Fruit fly (Drosophila melanogaster) whole organism, wandering third instar larva: ENCODE results near the gene NP15.6.

ENCODE experiments used
- CG9705 ChIP-seq: fragments of 200-800 bp; sonication (Bioruptor generic); optimal IDR thresholded peaks from 2 replicates; lab custom pipeline; 2018; ENCODE audit warnings: missing biosample characterization, mild to moderate bottlenecking, missing genetic modification characterization
- CrebA ChIP-seq: fragments of 200-800 bp; sonication (Bioruptor generic); optimal IDR thresholded peaks from 2 replicates; lab custom pipeline; 2016; ENCODE audit warnings: missing biosample characterization, mild to moderate bottlenecking, missing genetic modification characterization, borderline replicate concordance
- dmrt93B ChIP-seq: fragments of 200-800 bp; sonication (Bioruptor generic); optimal IDR thresholded peaks from 2 replicates; lab custom pipeline; 2018; ENCODE audit warnings: missing biosample characterization, mild to moderate bottlenecking, missing genetic modification characterization
- foxo ChIP-seq, 2 experiments: fragments of 200-800 bp; sonication (Bioruptor generic); optimal IDR thresholded peaks; 2 replicates in 1 of 2; 3 replicates in 1 of 2; lab custom pipeline; 2016 to 2017; ENCODE audit warnings: missing biosample characterization in 2 of 2, missing genetic modification characterization in 2 of 2
- fru ChIP-seq: fragments of 200-800 bp; sonication (Bioruptor generic); optimal IDR thresholded peaks from 3 replicates; lab custom pipeline; 2016; ENCODE audit warnings: missing biosample characterization, mild to moderate bottlenecking, missing genetic modification characterization

- TF ChIP-seq dmrt93B (GFP tag; lab: Kevin White, UChicago), result no peak
- TF ChIP-seq fru (GFP tag; lab: Kevin White, UChicago), result no peak
- no peak for TF ChIP-seq CrebA (GFP tag; lab: Kevin White, UChicago)
- TF ChIP-seq foxo (GFP tag; optimal IDR thresholded peaks at IDR 0.05; lab: Kevin White, UChicago), result no peak
- no peak for TF ChIP-seq CG9705 (GFP tag; lab: Kevin White, UChicago)
Measured at dm6 chr3R:19044638-19045037, 17.5 kb downstream of the NP15.6 start.
